Fruit fly (Drosophila melanogaster) whole organism, pupa: ENCODE results near the gene Adk1.

Experiments
- CG13204 ChIP-seq: fragments of 200-800 bp; sonication (Bioruptor generic); optimal IDR thresholded peaks from 2 replicates; lab custom pipeline; 2018; ENCODE audit warnings: missing biosample characterization, mild to moderate bottlenecking, missing genetic modification characterization, moderate library complexity
- CG14655 ChIP-seq: fragments of 200-800 bp; sonication (Bioruptor generic); optimal IDR thresholded peaks from 3 replicates; lab custom pipeline; 2017; ENCODE audit warnings: mild to moderate bottlenecking, missing biosample characterization, missing genetic modification reagents, missing genetic modification characterization
- CG15710 ChIP-seq: fragments of 200-800 bp; sonication (Bioruptor generic); optimal IDR thresholded peaks from 2 replicates; lab custom pipeline; 2018; ENCODE audit warnings: missing biosample characterization, mild to moderate bottlenecking, missing genetic modification characterization, moderate library complexity
- CG17806 ChIP-seq: fragments of 200-800 bp; sonication (Bioruptor generic); optimal IDR thresholded peaks from 2 replicates; lab custom pipeline; 2018; ENCODE audit warnings: missing biosample characterization, mild to moderate bottlenecking, missing genetic modification characterization, moderate library complexity
- CG4496 ChIP-seq: fragments of 200-800 bp; sonication (Bioruptor generic); IDR thresholded peaks from 3 replicates; pipeline ENCODE4 v1.3.6; 2022; ENCODE audit warnings: missing biosample characterization, missing genetic modification characterization
- CG8159 ChIP-seq: fragments of 200-800 bp; sonication (Bioruptor generic); optimal IDR thresholded peaks from 3 replicates; lab custom pipeline; 2018; ENCODE audit warnings: missing biosample characterization, mild to moderate bottlenecking, missing genetic modification characterization, moderate library complexity
- CG8301 ChIP-seq: fragments of 200-800 bp; sonication (Bioruptor generic); optimal IDR thresholded peaks from 2 replicates; lab custom pipeline; 2018; ENCODE audit warnings: missing biosample characterization, mild to moderate bottlenecking, missing genetic modification characterization
- D1 ChIP-seq: fragments of 200-800 bp; sonication (Bioruptor generic); optimal IDR thresholded peaks from 2 replicates; lab custom pipeline; 2018; ENCODE audit warnings: missing biosample characterization, mild to moderate bottlenecking, missing genetic modification characterization, moderate library complexity
- EcR ChIP-seq: fragments of 200-800 bp; sonication (Bioruptor generic); optimal IDR thresholded peaks from 3 replicates; lab custom pipeline; 2019; ENCODE audit warnings: missing biosample characterization, missing genetic modification characterization, mild to moderate bottlenecking, moderate library complexity, missing genetic modification reagents
- Ets98B ChIP-seq: fragments of 200-800 bp; sonication (Bioruptor generic); IDR thresholded peaks from 2 replicates; pipeline ENCODE4 v1.3.6; 2022; ENCODE audit warnings: missing biosample characterization, missing genetic modification characterization
- Pif1A ChIP-seq: fragments of 200-800 bp; sonication (Bioruptor generic); optimal IDR thresholded peaks from 3 replicates; lab custom pipeline; 2016; ENCODE audit warnings: missing biosample characterization, missing genetic modification characterization
- Pif1B ChIP-seq: fragments of 200-800 bp; sonication (Bioruptor generic); optimal IDR thresholded peaks from 3 replicates; lab custom pipeline; 2016; ENCODE audit warnings: missing biosample characterization, missing genetic modification characterization
- Snoo ChIP-seq: fragments of 200-800 bp; sonication (Bioruptor generic); optimal IDR thresholded peaks from 3 replicates; lab custom pipeline; 2017; ENCODE audit warnings: missing biosample characterization, mild to moderate bottlenecking, missing genetic modification characterization, inconsistent platforms
- fd96Ca ChIP-seq: fragments of 200-800 bp; sonication (Bioruptor generic); IDR thresholded peaks from 3 replicates; pipeline ENCODE4 v1.3.6; 2022; ENCODE audit warnings: missing biosample characterization, missing genetic modification characterization

DNA sequence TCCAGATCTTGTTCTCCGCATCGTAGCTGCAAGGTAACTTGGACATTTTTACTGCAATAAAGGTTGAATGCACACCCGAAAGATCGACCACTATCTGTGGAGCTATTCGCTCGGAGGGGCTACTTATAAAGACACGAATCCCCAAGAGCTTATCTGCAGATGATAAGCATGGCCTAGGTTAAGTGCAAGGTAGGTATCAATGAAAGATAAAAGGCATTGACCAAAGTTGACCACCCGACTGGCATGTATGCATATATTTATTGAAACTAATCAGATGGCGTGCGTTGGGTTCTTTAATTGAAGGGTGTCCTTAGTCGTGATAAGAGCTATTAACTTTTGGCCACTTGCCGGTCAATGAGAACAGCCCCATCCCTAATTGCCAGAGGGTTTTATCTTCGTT lies 12.5 kb downstream of the Adk1 start, which contains the start of gene CG4830:
- no peak for TF ChIP-seq CG17806 (tag; lab: Kevin White, UChicago)
- no peak for TF ChIP-seq CG13204
- no peak for TF ChIP-seq Ets98B (GFP tag; lab: Robert Waterston, UW)
- TF ChIP-seq Pif1A: no peak
- no peak for TF ChIP-seq CG4496 (GFP tag; lab: Robert Waterston, UW)
- no peak for TF ChIP-seq Snoo (tag; lab: Kevin White, UChicago)
- TF ChIP-seq CG14655 (GFP tag; lab: Kevin White, UChicago): no peak
- no peak for TF ChIP-seq EcR
- TF ChIP-seq Pif1B (GFP tag; lab: Kevin White, UChicago): no peak
- no peak for TF ChIP-seq CG8301 (tag; lab: Kevin White, UChicago)
- no peak for TF ChIP-seq CG8159 (tag; lab: Kevin White, UChicago)
- no peak for TF ChIP-seq CG15710 (tag; lab: Kevin White, UChicago)
- TF ChIP-seq D1: no peak
- no peak for TF ChIP-seq fd96Ca
